Fruit fly (Drosophila melanogaster) whole organism, embryonic: Measurements from ENCODE around the gene CG31459.

Experiments used
- ATbp ChIP-seq: fragments of 200-800 bp; sonication (Bioruptor generic); optimal IDR thresholded peaks from 2 replicates; lab custom pipeline; 2017; ENCODE audit warnings: missing biosample characterization, mild to moderate bottlenecking, missing genetic modification characterization, missing genetic modification reagents
- Adf1 ChIP-seq: fragments of 200-800 bp; sonication (Bioruptor generic); IDR thresholded peaks from 2 replicates; pipeline ENCODE4 v1.3.6; 2022; ENCODE audit warnings: missing biosample characterization, missing genetic modification characterization
- Atf-2 ChIP-seq: fragments of 200-800 bp; sonication (Bioruptor generic); optimal IDR thresholded peaks from 2 replicates; lab custom pipeline; 2016; ENCODE audit warnings: missing biosample characterization, missing genetic modification characterization
- CG10147 ChIP-seq: fragments of 200-800 bp; sonication (Bioruptor generic); optimal IDR thresholded peaks from 2 replicates; lab custom pipeline; 2019; ENCODE audit warnings: missing biosample characterization, mild to moderate bottlenecking, missing genetic modification characterization, moderate library complexity
- CG10431 ChIP-seq: fragments of 200-800 bp; sonication (Bioruptor generic); optimal IDR thresholded peaks from 3 replicates; lab custom pipeline; 2018; ENCODE audit warnings: missing biosample characterization, mild to moderate bottlenecking, missing genetic modification characterization
- CG11504 ChIP-seq: fragments of 200-800 bp; sonication (Bioruptor generic); optimal IDR thresholded peaks from 3 replicates; lab custom pipeline; 2019; ENCODE audit warnings: missing biosample characterization, mild to moderate bottlenecking, missing genetic modification characterization, moderate library complexity
- CG12236 ChIP-seq: fragments of 200-800 bp; sonication (Bioruptor generic); optimal IDR thresholded peaks from 2 replicates; lab custom pipeline; 2016; ENCODE audit warnings: missing biosample characterization, missing genetic modification characterization
- CG12391 ChIP-seq: fragments of 200-800 bp; sonication (Bioruptor generic); optimal IDR thresholded peaks from 3 replicates; lab custom pipeline; 2018; ENCODE audit warnings: missing biosample characterization, mild to moderate bottlenecking, missing genetic modification characterization, moderate library complexity
- CG13296 ChIP-seq: fragments of 200-800 bp; sonication (Bioruptor generic); optimal IDR thresholded peaks from 3 replicates; lab custom pipeline; 2018; ENCODE audit warnings: missing biosample characterization, mild to moderate bottlenecking, missing genetic modification characterization
- CG14050 ChIP-seq: fragments of 200-800 bp; sonication (Bioruptor generic); IDR thresholded peaks from 3 replicates; pipeline ENCODE4 v1.3.6; 2022; ENCODE audit warnings: missing biosample characterization, missing genetic modification characterization
- CG14441 ChIP-seq: fragments of 200-800 bp; sonication (Bioruptor generic); IDR thresholded peaks from 2 replicates; pipeline ENCODE4 v1.3.6; 2022; ENCODE audit warnings: missing biosample characterization, missing genetic modification characterization
- CG1603 ChIP-seq: fragments of 200-800 bp; sonication (Bioruptor generic); optimal IDR thresholded peaks from 2 replicates; lab custom pipeline; 2019; ENCODE audit warnings: missing biosample characterization, mild to moderate bottlenecking, missing genetic modification characterization, moderate library complexity
- CG17186 ChIP-seq: fragments of 200-800 bp; sonication (Bioruptor generic); optimal IDR thresholded peaks from 3 replicates; lab custom pipeline; 2017; ENCODE audit warnings: missing biosample characterization, missing genetic modification reagents, missing genetic modification characterization
- CG17359 ChIP-seq: fragments of 200-800 bp; sonication (Bioruptor generic); optimal IDR thresholded peaks from 3 replicates; lab custom pipeline; 2018; ENCODE audit warnings: missing biosample characterization, mild to moderate bottlenecking, missing genetic modification characterization, moderate library complexity
- CG1832 ChIP-seq: fragments of 200-800 bp; sonication (Bioruptor generic); optimal IDR thresholded peaks from 2 replicates; lab custom pipeline; 2017; ENCODE audit warnings: missing biosample characterization, mild to moderate bottlenecking, missing genetic modification characterization, inconsistent platforms
- CG2875 ChIP-seq: fragments of 200-800 bp; sonication (Bioruptor generic); optimal IDR thresholded peaks from 2 replicates; lab custom pipeline; 2017; ENCODE audit warnings: missing biosample characterization, mild to moderate bottlenecking, missing genetic modification characterization, missing genetic modification reagents
- CG3281 ChIP-seq: fragments of 200-800 bp; sonication (Bioruptor generic); optimal IDR thresholded peaks from 3 replicates; lab custom pipeline; 2017; ENCODE audit warnings: missing biosample characterization, mild to moderate bottlenecking, missing genetic modification characterization
- CG3407 ChIP-seq: fragments of 200-800 bp; sonication (Bioruptor generic); optimal IDR thresholded peaks from 2 replicates; lab custom pipeline; 2018; ENCODE audit warnings: missing biosample characterization, mild to moderate bottlenecking, missing genetic modification characterization
- CG34224 ChIP-seq: fragments of 200-800 bp; sonication (Bioruptor generic); IDR thresholded peaks from 3 replicates; pipeline ENCODE4 v1.3.6; 2022; ENCODE audit warnings: missing biosample characterization, missing genetic modification characterization; ENCODE audit not compliant: partially characterized antibody
- CG4707 ChIP-seq: fragments of 200-800 bp; sonication (Bioruptor generic); optimal IDR thresholded peaks from 2 replicates; lab custom pipeline; 2018; ENCODE audit warnings: missing biosample characterization, mild to moderate bottlenecking, missing genetic modification characterization, moderate library complexity
- CG5180 ChIP-seq: fragments of 200-800 bp; sonication (Bioruptor generic); optimal IDR thresholded peaks from 3 replicates; lab custom pipeline; 2017; ENCODE audit warnings: missing biosample characterization, missing genetic modification characterization, mild to moderate bottlenecking, moderate library complexity, missing genetic modification reagents
- CG6254 ChIP-seq: fragments of 200-800 bp; sonication (Bioruptor generic); optimal IDR thresholded peaks from 3 replicates; lab custom pipeline; 2017; ENCODE audit warnings: mild to moderate bottlenecking, missing biosample characterization, missing genetic modification reagents, missing genetic modification characterization
- CG7372 ChIP-seq: fragments of 200-800 bp; sonication (Bioruptor generic); IDR thresholded peaks from 2 replicates; pipeline ENCODE4 v1.3.6; 2022; ENCODE audit warnings: missing biosample characterization, missing genetic modification characterization
- CTCF ChIP-seq: fragments of 200-800 bp; sonication (Bioruptor generic); optimal IDR thresholded peaks from 2 replicates; lab custom pipeline; 2017; ENCODE audit warnings: missing biosample characterization, mild to moderate bottlenecking, missing genetic modification characterization, moderate library complexity
- D19A ChIP-seq: fragments of 200-800 bp; optimal IDR thresholded peaks from 3 replicates; lab custom pipeline; 2019; ENCODE audit warnings: missing biosample characterization, mild to moderate bottlenecking, missing genetic modification characterization, moderate library complexity
- Dip2 ChIP-seq: fragments of 200-800 bp; sonication (Bioruptor generic); IDR thresholded peaks from 2 replicates; pipeline ENCODE4 v1.3.6; 2022; ENCODE audit warnings: missing biosample characterization, missing genetic modification characterization
- Dll ChIP-seq: fragments of 200-800 bp; sonication (Bioruptor generic); IDR thresholded peaks from 4 replicates; pipeline ENCODE4 v1.3.6; 2022; ENCODE audit warnings: missing biosample characterization, missing genetic modification characterization; ENCODE audit not compliant: partially characterized antibody
- Gsc ChIP-seq: fragments of 200-800 bp; sonication (Bioruptor generic); IDR thresholded peaks from 2 replicates; pipeline ENCODE4 v1.3.6; 2022; ENCODE audit warnings: missing biosample characterization, missing genetic modification characterization
- H2.0 ChIP-seq: fragments of 200-800 bp; sonication (Bioruptor generic); IDR thresholded peaks from 2 replicates; pipeline ENCODE4 v1.3.6; 2022; ENCODE audit warnings: missing biosample characterization, missing genetic modification characterization
- HmgD ChIP-seq: fragments of 200-800 bp; sonication (Bioruptor generic); optimal IDR thresholded peaks from 3 replicates; lab custom pipeline; 2016; ENCODE audit warnings: missing biosample characterization, missing genetic modification characterization
- PHDP ChIP-seq: fragments of 200-800 bp; sonication (Bioruptor generic); optimal IDR thresholded peaks from 3 replicates; lab custom pipeline; 2018; ENCODE audit warnings: missing biosample characterization, mild to moderate bottlenecking, missing genetic modification characterization, moderate library complexity
- Side ChIP-seq: fragments of 200-800 bp; sonication (Bioruptor generic); optimal IDR thresholded peaks from 2 replicates; lab custom pipeline; 2016; ENCODE audit warnings: missing biosample characterization, missing genetic modification characterization
- Spps ChIP-seq: fragments of 200-800 bp; sonication (Bioruptor generic); optimal IDR thresholded peaks from 2 replicates; lab custom pipeline; 2018; ENCODE audit warnings: missing biosample characterization, mild to moderate bottlenecking, missing genetic modification characterization
- Trl ChIP-seq, 3 experiments: fragments of >200 bp in 2 of 3; fragments of 200-800 bp in 1 of 3; sonication (Bioruptor generic) in 1 of 3; optimal IDR thresholded peaks; 2 replicates in 1 of 3; 3 replicates in 2 of 3; lab custom pipeline; 2016 to 2017; ENCODE audit warnings: missing biosample characterization in 1 of 3, missing genetic modification characterization in 1 of 3
- al ChIP-seq: fragments of 200-800 bp; sonication (Bioruptor generic); IDR thresholded peaks from 2 replicates; pipeline ENCODE4 v1.3.6; 2022; ENCODE audit warnings: missing biosample characterization, missing genetic modification characterization
- amos ChIP-seq: fragments of 200-800 bp; sonication (Bioruptor generic); IDR thresholded peaks from 2 replicates; pipeline ENCODE4 v1.3.6; 2022; ENCODE audit warnings: missing biosample characterization, missing genetic modification characterization; ENCODE audit not compliant: partially characterized antibody
- bowl ChIP-seq: fragments of 200-800 bp; sonication (Bioruptor generic); IDR thresholded peaks from 2 replicates; pipeline ENCODE4 v1.3.6; 2022; ENCODE audit warnings: missing biosample characterization, missing genetic modification characterization
- cwo ChIP-seq: fragments of 200-800 bp; sonication (Bioruptor generic); optimal IDR thresholded peaks from 3 replicates; lab custom pipeline; 2017; ENCODE audit warnings: missing biosample characterization, missing genetic modification characterization, mild to moderate bottlenecking, moderate library complexity, missing genetic modification reagents
- dmrt11E ChIP-seq: fragments of 200-800 bp; sonication (Bioruptor generic); optimal IDR thresholded peaks from 3 replicates; lab custom pipeline; 2018; ENCODE audit warnings: missing biosample characterization, mild to moderate bottlenecking, missing genetic modification characterization, moderate library complexity
- fd102C ChIP-seq: fragments of 200-800 bp; sonication (Bioruptor generic); optimal IDR thresholded peaks from 2 replicates; lab custom pipeline; 2018; ENCODE audit warnings: missing biosample characterization, mild to moderate bottlenecking, missing genetic modification characterization, moderate library complexity
- ftz-f1 ChIP-seq: fragments of 200-800 bp; sonication (Bioruptor generic); optimal IDR thresholded peaks from 2 replicates; lab custom pipeline; 2016; ENCODE audit warnings: missing biosample characterization, missing genetic modification characterization
- inv ChIP-seq: fragments of 200-800 bp; sonication (Bioruptor generic); IDR thresholded peaks from 2 replicates; pipeline ENCODE4 v1.3.6; 2022; ENCODE audit warnings: missing biosample characterization, missing genetic modification characterization; ENCODE audit not compliant: partially characterized antibody
- oc ChIP-seq: fragments of 200-800 bp; sonication (Bioruptor generic); optimal IDR thresholded peaks from 2 replicates; lab custom pipeline; 2018; ENCODE audit warnings: missing biosample characterization, mild to moderate bottlenecking, missing genetic modification characterization, moderate library complexity
- onecut ChIP-seq: fragments of 200-800 bp; sonication (Bioruptor generic); IDR thresholded peaks from 2 replicates; pipeline ENCODE4 v1.3.6; 2022; ENCODE audit warnings: missing biosample characterization, missing genetic modification characterization
- pfk ChIP-seq: fragments of 200-800 bp; sonication (Bioruptor generic); optimal IDR thresholded peaks from 2 replicates; lab custom pipeline; 2018; ENCODE audit warnings: missing biosample characterization, mild to moderate bottlenecking, missing genetic modification characterization, moderate library complexity
- psq ChIP-seq: fragments of 200-800 bp; sonication (Bioruptor generic); optimal IDR thresholded peaks from 2 replicates; lab custom pipeline; 2017; ENCODE audit warnings: missing biosample characterization, missing genetic modification characterization
- sc ChIP-seq, 3 experiments: fragments of >200 bp in 2 of 3; fragments of 200-800 bp in 1 of 3; sonication (Bioruptor generic) in 1 of 3; optimal IDR thresholded peaks; 2 replicates in 2 of 3; 3 replicates in 1 of 3; lab custom pipeline; 2017; ENCODE audit warnings: mild to moderate bottlenecking in 1 of 3, missing biosample characterization in 1 of 3, missing genetic modification characterization in 1 of 3, missing genetic modification reagents in 1 of 3
- slou ChIP-seq: fragments of 200-800 bp; sonication (Bioruptor generic); optimal IDR thresholded peaks from 3 replicates; lab custom pipeline; 2016; ENCODE audit warnings: missing biosample characterization, missing genetic modification characterization
- tap ChIP-seq: fragments of 200-800 bp; optimal IDR thresholded peaks from 3 replicates; lab custom pipeline; 2019; ENCODE audit warnings: missing biosample characterization, mild to moderate bottlenecking, missing genetic modification characterization, moderate library complexity
- unc-4 ChIP-seq: fragments of 200-800 bp; sonication (Bioruptor generic); IDR thresholded peaks from 2 replicates; pipeline ENCODE4 v1.3.6; 2022; ENCODE audit warnings: missing biosample characterization, missing genetic modification characterization; ENCODE audit not compliant: partially characterized antibody

Gene CG31459

dm6 chr3R:19822138-19822537 is 18.5 kb upstream of the CG31459 start (continued):
- no peak for TF ChIP-seq slou (GFP tag; lab: Kevin White, UChicago)
- TF ChIP-seq CG3407, result peak; percentile 19
- no peak for TF ChIP-seq CG12391 (tag; lab: Kevin White, UChicago)
- no peak for TF ChIP-seq CG7372
- peak; percentile 0 for TF ChIP-seq CG17359 (tag; lab: Kevin White, UChicago)
- no peak for TF ChIP-seq Dll (GFP tag; lab: Robert Waterston, UW)
- no peak for TF ChIP-seq CG11504
- TF ChIP-seq CG3281 (GFP tag; lab: Kevin White, UChicago), result no peak
- no peak for TF ChIP-seq CG34224
- no peak for TF ChIP-seq CG14441 (GFP tag; lab: Robert Waterston, UW)
- no peak for TF ChIP-seq Trl (optimal IDR thresholded peaks at IDR 0.05; lab: Kevin White, UChicago)
- TF ChIP-seq Trl (GFP tag; optimal IDR thresholded peaks at IDR 0.05; lab: Kevin White, UChicago), result no peak
- no peak for TF ChIP-seq al (GFP tag; lab: Robert Waterston, UW)
- TF ChIP-seq PHDP (tag; lab: Kevin White, UChicago), result no peak
- no peak for TF ChIP-seq CG5180 (GFP tag; lab: Kevin White, UChicago)
- TF ChIP-seq CG4707 (GFP tag; lab: Kevin White, UChicago), result peak; percentile 28
- TF ChIP-seq Side (GFP tag; lab: Kevin White, UChicago), result no peak
- no peak for TF ChIP-seq pfk (GFP tag; lab: Kevin White, UChicago)
- no peak for TF ChIP-seq bowl (GFP tag; lab: Robert Waterston, UW)
- TF ChIP-seq CG6254 (GFP tag; lab: Kevin White, UChicago), result peak; percentile 1
- no peak for TF ChIP-seq psq (GFP tag; lab: Kevin White, UChicago)
- no peak for TF ChIP-seq unc-4 (GFP tag; lab: Robert Waterston, UW)
- no peak for TF ChIP-seq CG1832 (GFP tag; lab: Kevin White, UChicago)
- TF ChIP-seq CG14050 (GFP tag; lab: Robert Waterston, UW), result no peak
- no peak for TF ChIP-seq inv (GFP tag; lab: Robert Waterston, UW)
- TF ChIP-seq CG17186 (GFP tag; lab: Kevin White, UChicago), result no peak
- TF ChIP-seq D19A, result no peak
- no peak for TF ChIP-seq H2.0 (GFP tag; lab: Robert Waterston, UW)
- TF ChIP-seq CG10431 (GFP tag; lab: Kevin White, UChicago), result peak; percentile 2
- no peak for TF ChIP-seq ftz-f1 (GFP tag; lab: Kevin White, UChicago)
- TF ChIP-seq ATbp (GFP tag; lab: Kevin White, UChicago), result peak; percentile 33
- TF ChIP-seq CG1603 (tag; lab: Kevin White, UChicago), result peak; percentile 18
- no peak for TF ChIP-seq onecut
- TF ChIP-seq oc (tag; lab: Kevin White, UChicago), result no peak
- TF ChIP-seq fd102C (GFP tag; lab: Kevin White, UChicago), result no peak
- no peak for TF ChIP-seq Adf1 (GFP tag; lab: Robert Waterston, UW)
- TF ChIP-seq cwo, result no peak
- peak; percentile 11 for TF ChIP-seq tap
- TF ChIP-seq CTCF, result no peak
- peak; percentile 9 for TF ChIP-seq CG2875
- no peak for TF ChIP-seq sc (optimal IDR thresholded peaks at IDR 0.05; lab: Kevin White, UChicago)
- TF ChIP-seq sc (GFP tag; optimal IDR thresholded peaks at IDR 0.05; lab: Kevin White, UChicago), result peak; percentile 7
- TF ChIP-seq CG12236 (GFP tag; lab: Kevin White, UChicago), result no peak
- no peak for TF ChIP-seq Atf-2 (GFP tag; lab: Kevin White, UChicago)
- no peak for TF ChIP-seq amos (GFP tag; lab: Robert Waterston, UW)
- TF ChIP-seq Gsc, result no peak
- TF ChIP-seq Dip2 (GFP tag; lab: Robert Waterston, UW), result no peak
- no peak for TF ChIP-seq CG10147
- no peak for TF ChIP-seq CG13296 (GFP tag; lab: Kevin White, UChicago)
- peak; percentile 37 for TF ChIP-seq Spps (tag; lab: Kevin White, UChicago)
- TF ChIP-seq dmrt11E, result peak; percentile 14
- no peak for TF ChIP-seq HmgD (GFP tag; lab: Kevin White, UChicago)
